Worm (Caenorhabditis elegans) whole organism, L4/young adult: Measurements from ENCODE around the gene Y54G2A.37.
"Not testable (repeated sequence)": the region's sequence is repeated elsewhere in the genome, so short reads cannot be mapped to it uniquely, and the experiment has no call there.

Experiments used
- W03F9.2 ChIP-seq: fragments of 150-350 bp; optimal IDR thresholded peaks from 2 replicates; lab custom pipeline; 2014; ENCODE audit warnings: missing biosample characterization, missing genetic modification characterization
- dao-5 ChIP-seq: sonication (generic microtip); optimal IDR thresholded peaks from 2 replicates; lab custom pipeline; 2016; ENCODE audit warnings: missing genotype, missing genetic modification characterization, moderate library complexity, missing compliant biosample characterization
- him-1 ChIP-seq: sonication (generic microtip); optimal IDR thresholded peaks from 2 replicates; lab custom pipeline; 2016; ENCODE audit warnings: missing genotype, missing genetic modification reagents, missing genetic modification characterization, missing compliant biosample characterization

The Y54G2A.37 gene

DNA sequence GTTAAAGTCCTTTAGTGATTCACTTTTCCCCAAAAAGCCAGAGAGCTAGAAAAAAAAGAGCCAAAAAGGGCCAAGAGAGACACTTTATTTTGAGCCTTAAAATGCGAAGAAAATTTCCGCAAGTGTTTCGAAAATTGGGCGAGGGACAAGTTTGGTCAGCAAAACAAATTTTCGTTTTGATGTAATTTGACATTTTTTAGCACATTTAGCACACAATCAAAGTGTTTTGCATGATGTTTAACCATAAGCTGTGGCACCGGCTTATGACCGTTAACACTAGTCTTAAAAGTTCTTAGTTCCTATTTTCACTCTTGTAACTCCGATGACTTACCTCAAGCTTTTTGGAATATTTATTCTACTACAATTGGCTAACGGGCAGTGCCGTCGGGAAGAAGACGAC, at the start of gene Y54G2A.37:
Y54G2A.37 (plus strand) TSS at position 301 of the 400 bp plus-strand sequence.
- TF ChIP-seq dao-5 (tag; lab: Kevin White, UChicago) (no peak), him-1 (no peak), W03F9.2 (tag; lab: Kevin White, UChicago) (no peak)

DNA sequence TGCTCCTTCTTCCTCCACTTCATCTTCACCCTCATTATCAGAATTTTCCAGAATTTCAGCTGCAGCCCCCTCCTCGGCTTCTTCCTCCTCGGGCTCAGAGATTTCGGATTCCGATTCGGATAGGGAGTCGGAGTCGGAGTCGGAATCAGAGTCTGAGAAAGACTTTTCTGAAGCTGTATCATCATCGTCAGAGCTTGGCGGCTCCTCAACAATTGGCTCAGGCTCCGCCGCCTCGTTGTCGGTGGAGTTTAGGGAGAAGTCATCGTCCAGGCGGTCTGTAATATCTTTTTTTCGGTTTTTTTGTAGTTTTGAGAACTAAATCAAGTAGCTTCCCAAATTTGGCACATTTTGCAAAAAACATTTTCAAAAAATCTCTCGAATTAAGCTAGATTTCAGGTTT, 49.7 kb upstream of the Y54G2A.37 start:
- no peak for TF ChIP-seq dao-5 (tag; lab: Kevin White, UChicago)
- no peak for TF ChIP-seq him-1

DNA sequence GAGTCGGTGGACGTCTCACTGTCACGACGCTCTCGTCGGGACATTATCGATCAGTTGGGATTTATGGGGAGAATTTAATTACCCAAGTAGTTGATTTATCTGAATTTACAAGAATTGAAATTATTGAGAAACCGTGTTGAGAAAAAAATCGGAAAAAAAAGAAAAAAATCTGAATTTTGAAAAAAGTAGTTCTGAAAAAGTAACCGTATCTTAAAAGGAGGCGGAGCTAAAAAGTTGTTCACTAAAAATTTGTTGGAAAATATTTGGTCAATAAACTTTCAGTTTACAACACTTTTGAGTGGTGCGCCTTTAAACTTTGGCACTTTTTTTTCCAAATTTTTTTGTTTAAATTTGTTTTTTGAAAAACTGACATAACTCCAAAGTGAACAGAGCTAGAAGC, 48.8 kb upstream of the Y54G2A.37 start, which contains the start of gene Y54G2A.11:
Y54G2A.11 (minus strand) TSS at position 101 of the 400 bp plus-strand sequence.
- no peak for TF ChIP-seq W03F9.2 (tag; lab: Kevin White, UChicago)
- no peak for TF ChIP-seq him-1
- no peak for TF ChIP-seq dao-5 (tag; lab: Kevin White, UChicago)

DNA sequence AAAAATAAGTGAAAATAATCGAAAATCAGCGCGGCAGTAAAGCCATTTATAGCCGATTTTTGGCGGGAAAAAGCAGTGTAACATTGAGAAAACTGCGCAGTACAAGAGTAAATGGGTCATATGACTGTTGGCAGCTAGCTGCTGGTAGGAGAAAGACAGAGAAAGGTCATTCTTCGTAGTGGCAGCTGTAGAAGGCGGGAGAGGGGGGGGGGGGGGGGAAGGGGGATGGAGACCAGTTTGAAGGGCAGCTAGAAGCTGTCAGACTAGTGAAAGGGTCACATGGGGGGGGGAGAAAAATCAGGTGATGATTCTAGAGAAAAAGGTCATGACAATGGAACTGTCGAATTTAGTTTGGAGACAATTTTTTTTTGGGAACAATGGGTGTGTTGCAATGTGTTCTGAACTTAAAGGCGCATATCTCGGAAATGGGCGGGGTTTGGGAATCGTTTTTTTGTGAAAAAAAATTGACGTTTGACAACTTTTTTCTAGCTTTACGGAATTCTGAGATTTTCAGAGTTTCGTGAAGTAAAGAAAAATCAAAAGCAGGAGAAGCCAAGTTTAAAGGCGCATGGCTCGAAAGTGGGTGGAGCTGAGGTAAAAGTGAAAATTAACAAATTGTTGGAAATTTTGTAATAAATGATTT, 48.2 kb upstream of the Y54G2A.37 start:
- no peak for TF ChIP-seq dao-5 (tag; lab: Kevin White, UChicago)
- TF ChIP-seq him-1 = no peak
- TF ChIP-seq W03F9.2 (tag; lab: Kevin White, UChicago) = no peak

DNA sequence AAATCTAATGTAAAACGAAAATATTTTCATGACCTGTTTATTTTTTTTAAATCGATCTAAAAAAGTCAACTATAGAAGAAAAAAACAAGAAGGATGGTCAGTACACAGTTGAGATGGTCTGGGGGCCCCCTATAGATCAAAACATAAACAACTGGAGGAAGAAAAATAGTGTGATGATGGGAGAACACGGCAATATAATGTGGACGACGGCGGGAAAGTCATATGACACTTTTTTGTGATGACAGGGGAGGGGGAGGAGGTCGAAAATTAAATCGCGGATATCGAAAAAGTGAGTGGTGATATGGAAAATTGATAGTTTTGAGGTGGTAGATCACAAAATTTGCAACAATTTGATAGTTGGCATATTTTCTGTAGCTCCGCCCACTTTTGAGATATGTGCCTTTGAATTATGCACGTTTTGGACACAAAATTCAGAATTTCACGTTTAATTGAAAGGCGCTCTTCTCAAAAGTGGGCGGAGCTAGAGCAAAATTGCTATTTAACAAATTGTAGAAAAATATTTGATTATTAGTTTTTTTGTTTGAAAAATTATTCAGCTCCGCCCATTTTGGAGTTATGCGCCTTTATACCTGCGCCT, 47.0 kb upstream of the Y54G2A.37 start:
- TF ChIP-seq him-1 (no peak), dao-5 (tag; lab: Kevin White, UChicago) (no peak), W03F9.2 (tag; lab: Kevin White, UChicago) (no peak)

DNA sequence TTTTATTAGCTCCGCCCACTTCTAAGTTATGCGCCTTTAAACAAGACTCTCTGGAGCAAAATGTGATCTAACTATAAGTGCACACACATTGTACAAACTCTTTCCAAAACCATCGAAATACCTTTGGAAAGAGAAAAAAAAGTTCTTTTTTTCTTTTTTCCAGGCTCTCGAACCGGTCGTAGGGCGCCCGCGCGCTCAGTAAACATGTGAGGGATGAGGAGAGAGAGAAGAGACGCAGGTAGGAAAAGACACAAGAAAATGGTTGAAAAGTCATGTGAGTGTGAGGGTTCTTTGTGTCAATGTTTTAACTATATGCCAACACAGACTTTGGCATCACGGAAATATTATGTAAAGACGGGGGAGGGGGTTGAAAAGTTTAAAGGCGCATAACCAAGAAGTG, 46.0 kb upstream of the Y54G2A.37 start:
- TF ChIP-seq W03F9.2 (tag; lab: Kevin White, UChicago) (peak; percentile 43), him-1 (no peak), dao-5 (tag; lab: Kevin White, UChicago) (no peak)

DNA sequence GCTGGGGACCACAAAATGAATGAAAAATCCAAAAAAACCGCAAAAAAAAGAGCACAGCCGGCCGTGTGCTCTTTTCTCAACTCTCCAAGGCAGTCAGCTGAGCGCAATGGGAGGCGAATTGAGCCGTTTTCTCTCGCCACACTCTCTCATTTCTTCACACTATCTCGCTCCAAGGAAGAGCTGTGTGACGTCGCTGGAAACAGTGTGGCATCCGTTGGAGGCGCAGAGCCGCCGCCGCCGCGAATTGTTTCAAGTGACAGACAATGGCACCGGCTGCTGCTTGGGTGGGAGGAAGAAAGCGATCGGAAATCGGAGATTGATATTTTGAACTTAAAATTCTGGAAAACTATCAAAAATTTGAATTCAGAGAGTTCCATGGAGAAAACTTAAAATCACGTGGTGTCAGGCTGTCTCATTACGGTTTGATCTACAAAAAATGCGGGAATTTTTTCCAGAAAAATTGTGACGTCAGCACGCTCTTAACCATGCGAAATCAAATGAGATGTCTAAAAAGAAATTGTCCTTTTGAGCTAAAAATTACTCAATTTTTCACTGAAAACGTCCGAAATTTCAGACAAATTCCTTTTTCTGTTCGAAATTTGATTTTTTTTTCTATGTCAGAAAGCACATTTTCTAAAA, 44.4 kb upstream of the Y54G2A.37 start:
- TF ChIP-seq W03F9.2 (tag; lab: Kevin White, UChicago) = no peak
- TF ChIP-seq him-1 = no peak
- TF ChIP-seq dao-5 (tag; lab: Kevin White, UChicago) = no peak

DNA sequence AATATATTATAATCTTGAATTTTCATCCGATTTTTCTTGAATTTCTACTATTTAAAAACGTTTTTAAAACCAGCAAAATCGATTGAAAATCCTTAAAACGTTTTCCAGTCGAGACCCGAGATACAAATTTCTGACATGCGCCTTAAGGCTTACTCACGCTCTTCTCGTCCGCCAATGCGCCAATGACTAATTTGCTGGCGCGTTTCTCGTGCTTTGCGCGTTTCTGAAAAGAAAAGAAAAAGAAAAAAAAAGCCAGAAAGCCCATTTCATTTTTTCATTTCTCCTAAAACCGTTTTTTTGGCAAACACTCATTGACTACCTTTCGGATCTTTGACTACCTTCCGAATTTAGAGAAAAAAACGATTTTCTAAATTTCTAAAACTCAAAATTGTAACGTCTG, 43.8 kb upstream of the Y54G2A.37 start:
- TF ChIP-seq him-1 (no peak), dao-5 (tag; lab: Kevin White, UChicago) (no peak), W03F9.2 (tag; lab: Kevin White, UChicago) (no peak)

DNA sequence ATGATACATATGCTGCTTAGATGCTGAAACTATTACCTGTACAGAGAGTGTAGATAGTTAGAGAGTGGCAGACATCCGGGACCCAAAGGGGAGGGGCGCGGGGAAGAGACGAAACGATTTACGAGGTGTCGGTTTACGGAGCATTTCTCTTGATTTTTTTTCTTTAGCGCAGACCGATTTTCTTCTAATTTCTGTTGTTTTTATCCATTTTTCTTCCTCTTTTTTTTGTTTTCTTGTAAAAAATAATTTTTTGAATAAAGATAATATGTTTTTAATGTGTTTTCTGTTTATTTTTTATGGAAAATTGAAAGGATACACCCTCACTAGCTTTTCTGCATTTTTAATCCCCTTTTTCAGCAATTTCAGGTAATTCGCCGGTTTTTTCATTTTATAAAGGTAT, 42.7 kb upstream of the Y54G2A.37 start, which contains the start of gene Y54G2A.72:
Y54G2A.72 (plus strand) TSS at position 301 of the 400 bp plus-strand sequence.
- TF ChIP-seq W03F9.2 (tag; lab: Kevin White, UChicago); dao-5 (tag; lab: Kevin White, UChicago); him-1: not testable (repeated sequence)

DNA sequence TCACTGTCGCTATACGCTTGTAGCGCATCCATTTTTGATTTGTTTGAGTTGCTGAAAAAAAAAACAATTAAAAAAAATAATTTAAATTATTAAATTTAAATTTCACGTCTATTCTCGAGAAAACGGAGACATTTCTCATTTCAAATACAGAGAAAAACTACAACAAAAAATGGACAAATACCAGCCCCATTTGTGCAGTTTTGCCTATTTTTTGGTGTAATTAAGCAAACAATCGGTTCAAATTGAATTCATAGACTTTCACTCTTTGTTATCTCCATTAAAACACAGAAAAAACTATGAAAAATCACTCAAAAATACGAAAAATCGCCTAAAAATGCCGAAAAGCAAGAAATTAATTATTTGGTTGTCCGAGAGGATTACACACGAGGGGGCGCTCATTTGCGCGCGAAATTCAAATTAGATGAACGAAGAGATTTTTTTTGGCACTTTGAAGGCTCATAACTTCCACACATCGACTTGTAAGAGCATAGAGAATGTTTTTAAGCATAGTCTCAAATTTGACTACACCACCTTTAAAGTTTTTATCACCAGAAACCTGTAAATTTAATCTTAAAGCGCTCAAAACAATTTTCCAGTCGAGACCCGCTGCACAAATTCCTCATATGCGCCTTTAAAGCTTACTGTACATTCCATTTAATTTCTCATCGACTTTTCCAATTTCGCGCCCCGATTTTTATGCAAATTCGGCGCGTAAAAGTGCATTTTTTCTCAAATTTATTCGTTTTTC, 37.5 kb upstream of the Y54G2A.37 start, which contains the start of gene Y54G2A.12:
Y54G2A.12 (minus strand) TSS at position 51 of the 748 bp plus-strand sequence.
- TF ChIP-seq dao-5 (tag; lab: Kevin White, UChicago) = no peak
- no peak for TF ChIP-seq W03F9.2 (tag; lab: Kevin White, UChicago)
- no peak for TF ChIP-seq him-1

DNA sequence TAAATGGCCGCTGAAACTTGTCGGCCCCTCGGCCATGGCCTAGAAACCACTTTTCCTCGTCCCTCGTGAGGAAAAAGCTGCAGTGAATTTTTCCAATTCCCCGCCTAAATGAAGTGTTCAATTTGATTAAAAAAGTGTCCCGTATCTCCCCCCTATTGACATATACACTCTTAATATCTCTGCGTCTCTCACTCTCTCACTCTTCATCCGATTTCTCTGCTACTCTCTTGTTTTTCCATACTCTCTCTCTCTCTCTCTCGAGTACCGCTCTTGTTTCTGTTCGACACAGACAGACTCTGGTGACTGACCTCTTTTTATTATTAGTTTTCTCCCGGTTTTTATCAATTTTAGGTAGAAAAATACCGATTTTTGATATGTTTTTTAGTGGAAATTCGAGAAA, 35.5 kb upstream of the Y54G2A.37 start:
- no peak for TF ChIP-seq him-1
- TF ChIP-seq W03F9.2 (tag; lab: Kevin White, UChicago) = no peak
- TF ChIP-seq dao-5 (tag; lab: Kevin White, UChicago) = no peak

DNA sequence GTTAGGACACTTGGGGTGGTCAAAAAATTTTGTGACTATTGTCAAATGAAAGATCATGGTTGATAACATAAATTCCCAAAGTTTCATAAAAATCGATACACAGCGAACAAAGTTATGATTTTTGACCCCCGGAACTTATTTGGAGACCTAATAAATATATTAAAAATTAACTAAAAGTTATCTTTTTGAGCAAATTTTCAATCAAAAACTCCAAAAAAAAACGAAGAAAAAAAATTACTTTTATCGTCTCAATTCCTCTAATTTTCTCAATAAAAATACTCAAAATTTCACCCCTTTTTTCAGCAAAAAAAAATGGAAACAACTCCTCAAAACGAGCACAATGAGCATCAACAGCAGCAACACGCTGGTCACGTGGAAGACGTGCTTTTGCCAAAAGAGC, 32.1 kb upstream of the Y54G2A.37 start, which contains the start of gene atln-1:
atln-1 (plus strand) TSS at position 301 of the 400 bp plus-strand sequence.
- not testable (repeated sequence) for TF ChIP-seq W03F9.2 (tag; lab: Kevin White, UChicago); him-1; dao-5 (tag; lab: Kevin White, UChicago)

DNA sequence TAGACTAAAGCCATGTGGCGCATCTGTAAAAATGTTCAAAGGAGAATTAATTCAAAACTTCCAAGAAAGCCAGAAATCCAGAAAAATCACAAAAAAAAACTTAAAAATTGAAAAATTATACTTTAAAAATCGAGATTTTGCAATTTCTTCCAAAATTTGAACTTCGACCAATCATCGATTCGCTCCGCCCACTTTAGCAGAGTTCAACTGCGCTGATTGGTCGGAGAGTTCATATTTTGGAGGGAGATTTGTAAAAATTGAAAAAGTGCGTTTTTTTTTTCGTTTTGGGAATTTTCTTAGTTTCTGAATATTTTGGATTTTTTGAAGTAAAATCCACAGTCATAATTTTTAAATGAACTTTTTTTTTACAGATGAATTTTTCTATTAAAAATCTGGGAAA, 26.6 kb upstream of the Y54G2A.37 start:
- TF ChIP-seq him-1 (no peak), W03F9.2 (tag; lab: Kevin White, UChicago) (no peak), dao-5 (tag; lab: Kevin White, UChicago) (no peak)
